Worm (Caenorhabditis elegans) whole organism, L3 larva: Measurements from ENCODE around the gene tbx-7.

Source experiments
- ceh-28 ChIP-seq: fragments of 150-350 bp; optimal IDR thresholded peaks from 2 replicates; lab custom pipeline; 2014; ENCODE audit warnings: missing biosample characterization, missing genetic modification reagents, missing genetic modification characterization
- ceh-82 ChIP-seq: fragments of 150-350 bp; optimal IDR thresholded peaks from 2 replicates; lab custom pipeline; 2014; ENCODE audit warnings: missing biosample characterization, missing genetic modification characterization
- elt-2 ChIP-seq: sonication (generic microtip); optimal IDR thresholded peaks from 2 replicates; lab custom pipeline; 2016; ENCODE audit warnings: missing genetic modification reagents, mild to moderate bottlenecking, missing genetic modification characterization, missing compliant biosample characterization
- elt-3 ChIP-seq, 3 experiments: fragments of 150-350 bp in 1 of 3; sonication (generic microtip) in 2 of 3; optimal IDR thresholded peaks; 2 replicates in 2 of 3; 4 replicates in 1 of 3; lab custom pipeline; 2014 to 2017; ENCODE audit warnings: missing biosample characterization in 3 of 3, missing genetic modification characterization in 3 of 3
- mdl-1 ChIP-seq: fragments of 150-350 bp; optimal IDR thresholded peaks from 2 replicates; lab custom pipeline; 2014; ENCODE audit warnings: missing biosample characterization, missing genetic modification characterization
- pqm-1 ChIP-seq: fragments of 150-350 bp; optimal IDR thresholded peaks from 2 replicates; lab custom pipeline; 2017; ENCODE audit warnings: missing biosample characterization, missing genetic modification characterization, inconsistent platforms
- unc-39 ChIP-seq: sonication (generic microtip); optimal IDR thresholded peaks from 4 replicates; lab custom pipeline; 2017; ENCODE audit warnings: missing biosample characterization, missing genetic modification characterization
- unc-62 ChIP-seq: fragments of 150-350 bp; sonication (generic microtip); optimal IDR thresholded peaks from 4 replicates; lab custom pipeline; 2014; ENCODE audit warnings: missing biosample characterization, missing genetic modification reagents, missing genetic modification characterization
- zag-1 ChIP-seq: fragments of 150-350 bp; optimal IDR thresholded peaks from 2 replicates; lab custom pipeline; 2014; ENCODE audit warnings: missing biosample characterization, missing genetic modification characterization

- TF ChIP-seq elt-2 (tag; lab: Kevin White, UChicago) (no peak), mdl-1 (tag; lab: Kevin White, UChicago) (no peak), unc-62 (GFP tag; lab: Kevin White, UChicago) (no peak), elt-3 (tag; optimal IDR thresholded peaks at IDR 0.05; lab: Kevin White, UChicago) (no peak), unc-39 (tag; lab: Kevin White, UChicago) (no peak), ceh-82 (tag; lab: Kevin White, UChicago) (no peak), zag-1 (tag; lab: Kevin White, UChicago) (no peak), pqm-1 (tag; lab: Kevin White, UChicago) (no peak), ceh-28 (tag; lab: Kevin White, UChicago) (no peak)
Measured at ce11 chrIII:6056179-6056578, 27.8 kb upstream of the tbx-7 start.
